Worm (Caenorhabditis elegans) whole organism, L4/young adult: ENCODE measurements around the gene nlp-27.

Experiments used
- W03F9.2 ChIP-seq: fragments of 150-350 bp; optimal IDR thresholded peaks from 2 replicates; lab custom pipeline; 2014; ENCODE audit warnings: missing biosample characterization, missing genetic modification characterization
- dao-5 ChIP-seq: sonication (generic microtip); optimal IDR thresholded peaks from 2 replicates; lab custom pipeline; 2016; ENCODE audit warnings: missing genotype, missing genetic modification characterization, moderate library complexity, missing compliant biosample characterization
- him-1 ChIP-seq: sonication (generic microtip); optimal IDR thresholded peaks from 2 replicates; lab custom pipeline; 2016; ENCODE audit warnings: missing genotype, missing genetic modification reagents, missing genetic modification characterization, missing compliant biosample characterization

DNA sequence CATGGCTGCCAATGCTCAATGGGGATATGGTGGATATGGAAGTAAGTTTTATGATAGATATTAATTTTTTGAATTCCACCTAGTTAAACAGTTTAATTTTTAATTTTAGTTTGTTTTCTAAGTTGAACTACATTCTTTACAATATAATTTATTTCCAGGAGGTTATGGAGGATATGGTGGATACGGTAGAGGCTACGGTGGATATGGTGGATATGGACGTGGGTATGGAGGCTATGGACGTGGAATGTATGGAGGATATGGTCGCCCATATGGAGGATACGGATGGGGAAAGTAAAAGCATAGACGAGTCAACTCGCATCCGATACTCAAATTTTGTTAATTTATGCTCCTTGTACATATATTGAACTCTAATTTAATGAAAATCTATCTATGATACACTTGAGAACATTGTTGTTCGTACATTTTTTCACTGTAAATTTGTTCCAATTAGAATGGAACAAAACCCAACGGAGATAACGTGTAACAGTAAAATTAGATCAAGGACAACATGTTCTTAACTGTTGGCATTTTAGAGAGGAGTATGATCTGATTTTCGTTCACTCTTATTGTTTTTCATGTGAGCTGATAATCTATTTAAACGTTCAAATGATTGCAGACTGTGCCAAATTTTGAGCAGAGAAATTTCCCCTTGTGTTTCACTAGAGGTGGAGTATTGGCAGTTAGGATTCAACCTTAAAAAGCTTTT lies 8.8 kb upstream of the nlp-27 start:
- TF ChIP-seq him-1 (tag; lab: Kevin White, UChicago) (no peak), dao-5 (tag; lab: Kevin White, UChicago) (no peak), W03F9.2 (no peak)
